Worm (Caenorhabditis elegans) whole organism, L1 larva: ENCODE measurements around the gene aexr-2.

Experiments
- C16A3.4 ChIP-seq: fragments of 150-350 bp; optimal IDR thresholded peaks from 2 replicates; lab custom pipeline; 2014; ENCODE audit warnings: missing biosample characterization, missing genetic modification characterization
- aha-1 ChIP-seq: fragments of 150-350 bp; optimal IDR thresholded peaks from 2 replicates; lab custom pipeline; 2014; ENCODE audit warnings: missing biosample characterization, missing genetic modification characterization
- alr-1 ChIP-seq: fragments of 200-800 bp; sonication (Bioruptor generic); optimal IDR thresholded peaks from 2 replicates; lab custom pipeline; 2018; ENCODE audit warnings: borderline replicate concordance, mild to moderate bottlenecking, missing genetic modification characterization, missing compliant biosample characterization
- ceh-82 ChIP-seq, 3 experiments: fragments of 150-350 bp in 1 of 3; sonication (generic microtip) in 2 of 3; optimal IDR thresholded peaks; 2 replicates each; lab custom pipeline; 2014 to 2017; ENCODE audit warnings: missing biosample characterization in 3 of 3, missing genetic modification characterization in 3 of 3
- ceh-90 ChIP-seq: sonication (generic microtip); optimal IDR thresholded peaks from 2 replicates; lab custom pipeline; 2016; ENCODE audit warnings: missing genetic modification characterization, missing compliant biosample characterization
- ces-1 ChIP-seq: fragments of 150-350 bp; optimal IDR thresholded peaks from 2 replicates; lab custom pipeline; 2014; ENCODE audit warnings: missing biosample characterization, missing genetic modification reagents, missing genetic modification characterization
- efl-1 ChIP-seq, 4 experiments: fragments of 150-350 bp; optimal IDR thresholded peaks in 3 of 4; peaks in 1 of 4; 1 replicate in 1 of 4; 2 replicates in 3 of 4; lab custom pipeline; 2014; ENCODE audit warnings: missing biosample characterization in 2 of 4, missing genetic modification characterization in 2 of 4, missing genetic modification reagents in 2 of 4
- egl-27 ChIP-seq, 2 experiments: fragments of 150-350 bp in 1 of 2; sonication (generic microtip); optimal IDR thresholded peaks; 3 replicates each; lab custom pipeline; 2017 to 2018; ENCODE audit warnings: missing biosample characterization in 2 of 2, missing genetic modification characterization in 2 of 2, missing genetic modification reagents in 2 of 2
- elt-2 ChIP-seq: sonication (generic microtip); optimal IDR thresholded peaks from 2 replicates; lab custom pipeline; 2016; ENCODE audit warnings: missing genetic modification characterization, mild to moderate bottlenecking, inconsistent platforms, missing compliant biosample characterization, missing genetic modification reagents
- elt-3 ChIP-seq, 6 experiments: fragments of 150-350 bp in 1 of 6; sonication (generic microtip); optimal IDR thresholded peaks; 2 replicates each; lab custom pipeline; 2017 to 2018; ENCODE audit warnings: missing biosample characterization in 6 of 6, missing genetic modification characterization in 6 of 6, inconsistent platforms in 1 of 6
- fos-1 ChIP-seq: fragments of 150-350 bp; optimal IDR thresholded peaks from 2 replicates; lab custom pipeline; 2014; ENCODE audit warnings: missing biosample characterization, missing genetic modification characterization
- grh-1 ChIP-seq: fragments of 200-800 bp; sonication (Bioruptor generic); IDR thresholded peaks from 2 replicates; pipeline ENCODE4 v1.3.6; 2022; ENCODE audit warnings: missing genetic modification reagents, missing genetic modification characterization, missing compliant biosample characterization
- hpl-2 ChIP-seq: fragments of 150-350 bp; optimal IDR thresholded peaks from 2 replicates; lab custom pipeline; 2014; ENCODE audit warnings: missing biosample characterization, missing genetic modification reagents, missing genetic modification characterization
- lin-13 ChIP-seq: fragments of 150-350 bp; optimal IDR thresholded peaks from 2 replicates; lab custom pipeline; 2014; ENCODE audit warnings: missing biosample characterization, missing genetic modification reagents, missing genetic modification characterization
- lin-14 ChIP-seq: fragments of 200-800 bp; sonication (Bioruptor generic); optimal IDR thresholded peaks from 2 replicates; lab custom pipeline; 2018; ENCODE audit warnings: mild to moderate bottlenecking, missing genetic modification characterization, moderate library complexity, missing compliant biosample characterization
- lin-15B ChIP-seq: fragments of 150-350 bp; sonication (generic microtip); optimal IDR thresholded peaks from 3 replicates; lab custom pipeline; 2014; ENCODE audit warnings: missing biosample characterization, missing genetic modification characterization
- lin-35 ChIP-seq, 2 experiments: fragments of 150-350 bp; optimal IDR thresholded peaks; 2 replicates each; lab custom pipeline; 2014; ENCODE audit warnings: missing biosample characterization in 2 of 2, missing genetic modification characterization in 2 of 2, missing genetic modification reagents in 2 of 2
- lin-39 ChIP-seq: fragments of 150-350 bp; optimal IDR thresholded peaks from 2 replicates; lab custom pipeline; 2014; ENCODE audit warnings: missing biosample characterization, missing genetic modification reagents, missing genetic modification characterization
- lsy-2 ChIP-seq, 2 experiments: fragments of 150-350 bp; optimal IDR thresholded peaks; 2 replicates each; lab custom pipeline; 2014; ENCODE audit warnings: missing biosample characterization in 2 of 2, missing genetic modification characterization in 2 of 2
- mdl-1 ChIP-seq, 2 experiments: fragments of 150-350 bp; optimal IDR thresholded peaks; 2 replicates each; lab custom pipeline; 2014 to 2017; ENCODE audit warnings: missing biosample characterization in 2 of 2, missing genetic modification characterization in 2 of 2, inconsistent platforms in 1 of 2
- mef-2 ChIP-seq: fragments of 150-350 bp; optimal IDR thresholded peaks from 2 replicates; lab custom pipeline; 2014; ENCODE audit warnings: missing biosample characterization, missing genetic modification characterization
- mep-1 ChIP-seq: fragments of 150-350 bp; optimal IDR thresholded peaks from 2 replicates; lab custom pipeline; 2014; ENCODE audit warnings: missing biosample characterization, missing genetic modification characterization
- nhr-19 ChIP-seq: fragments of 200-800 bp; sonication (Bioruptor generic); conservative IDR thresholded peaks from 2 replicates; pipeline ENCODE4 v1.3.6; 2022; ENCODE audit warnings: missing genetic modification characterization, missing compliant biosample characterization
- nhr-20 ChIP-seq: sonication (generic microtip); optimal IDR thresholded peaks from 2 replicates; lab custom pipeline; 2016; ENCODE audit warnings: mild to moderate bottlenecking, missing genetic modification characterization, missing compliant biosample characterization
- nhr-47 ChIP-seq: sonication (generic microtip); optimal IDR thresholded peaks from 2 replicates; lab custom pipeline; 2016; ENCODE audit warnings: mild to moderate bottlenecking, missing genetic modification characterization, moderate library complexity, missing compliant biosample characterization
- nhr-71 ChIP-seq: sonication (generic microtip); optimal IDR thresholded peaks from 2 replicates; lab custom pipeline; 2016; ENCODE audit warnings: mild to moderate bottlenecking, missing genetic modification characterization, moderate library complexity, missing compliant biosample characterization
- nhr-76 ChIP-seq: sonication (generic microtip); optimal IDR thresholded peaks from 2 replicates; lab custom pipeline; 2017; ENCODE audit warnings: missing biosample characterization, missing genetic modification characterization
- nhr-77 ChIP-seq: fragments of 150-350 bp; optimal IDR thresholded peaks from 2 replicates; lab custom pipeline; 2014; ENCODE audit warnings: missing biosample characterization, missing genetic modification characterization
- nhr-85 ChIP-seq: sonication (generic microtip); peaks from one replicate; lab custom pipeline; 2016; ENCODE audit warnings: missing genetic modification characterization, inconsistent platforms, missing compliant biosample characterization
- nhr-90 ChIP-seq: sonication (generic microtip); optimal IDR thresholded peaks from 2 replicates; lab custom pipeline; 2016; ENCODE audit warnings: mild to moderate bottlenecking, missing genetic modification characterization, missing compliant biosample characterization; ENCODE audit not compliant: poor library complexity
- skn-1 ChIP-seq: fragments of 150-350 bp; optimal IDR thresholded peaks from 2 replicates; lab custom pipeline; 2014; ENCODE audit warnings: missing biosample characterization, missing genetic modification characterization
- snu-23 ChIP-seq: sonication (generic microtip); optimal IDR thresholded peaks from 2 replicates; lab custom pipeline; 2016; ENCODE audit warnings: missing genetic modification characterization, missing compliant biosample characterization
- sptf-1 ChIP-seq: fragments of 150-350 bp; optimal IDR thresholded peaks from 2 replicates; lab custom pipeline; 2014; ENCODE audit warnings: missing biosample characterization, missing genetic modification characterization
- tbx-2 ChIP-seq: sonication (generic microtip); optimal IDR thresholded peaks from 2 replicates; lab custom pipeline; 2016; ENCODE audit warnings: missing genetic modification characterization, missing compliant biosample characterization
- tlp-1 ChIP-seq: fragments of 150-350 bp; optimal IDR thresholded peaks from 2 replicates; lab custom pipeline; 2014; ENCODE audit warnings: missing biosample characterization, missing genetic modification characterization
- unc-98 ChIP-seq: fragments of 200-800 bp; sonication (Bioruptor generic); IDR thresholded peaks from 2 replicates; pipeline ENCODE4 v1.3.6; 2022; ENCODE audit warnings: missing genetic modification characterization, missing compliant biosample characterization
- vab-15 ChIP-seq: sonication (generic microtip); optimal IDR thresholded peaks from 2 replicates; lab custom pipeline; 2017; ENCODE audit warnings: missing genotype, mild to moderate bottlenecking, missing genetic modification characterization, missing compliant biosample characterization
- xbp-1 ChIP-seq: sonication (generic microtip); optimal IDR thresholded peaks from 2 replicates; lab custom pipeline; 2016; ENCODE audit warnings: missing genetic modification characterization, missing compliant biosample characterization

aexr-2 gene

ce11 chrX:6646387-6647061 lies 15.2 kb upstream of the aexr-2 start:
- TF ChIP-seq mef-2 (tag; lab: Kevin White, UChicago) (no peak), nhr-85 (tag; lab: Kevin White, UChicago) (peak; percentile 19), ceh-82 (tag; optimal IDR thresholded peaks at IDR 0.05; lab: Kevin White, UChicago) (no peak), efl-1 (optimal IDR thresholded peaks at IDR 0.05; lab: Kevin White, UChicago) (no peak), efl-1 (GFP tag; optimal IDR thresholded peaks at IDR 0.05 in 1 of 2; lab: Kevin White, UChicago) (peak in 1 of 2 experiments; percentile 41), lin-15B (no peak), ceh-90 (tag; lab: Kevin White, UChicago) (no peak), snu-23 (GFP tag; lab: Kevin White, UChicago) (peak; percentile 50), nhr-71 (tag; lab: Kevin White, UChicago) (no peak), ces-1 (GFP tag; lab: Kevin White, UChicago) (no peak), nhr-77 (tag; lab: Kevin White, UChicago) (no peak), sptf-1 (tag; lab: Kevin White, UChicago) (no peak), alr-1 (tag; lab: Kevin White, UChicago) (no peak), skn-1 (no peak), hpl-2 (GFP tag; lab: Kevin White, UChicago) (no peak), lin-35 (GFP tag; optimal IDR thresholded peaks at IDR 0.05; lab: Kevin White, UChicago) (peak in 1 of 2 experiments; percentile 27), egl-27 (tag; optimal IDR thresholded peaks at IDR 0.05; lab: Kevin White, UChicago) (no peak), grh-1 (GFP tag; lab: Robert Waterston, UW) (peak; percentile 51; the same call in 1 of the 2 replicates), lin-13 (GFP tag; lab: Kevin White, UChicago) (no peak), elt-2 (peak; percentile 46), nhr-20 (tag; lab: Kevin White, UChicago) (peak; percentile 72), xbp-1 (tag; lab: Kevin White, UChicago) (no peak), nhr-76 (tag; lab: Kevin White, UChicago) (no peak), fos-1 (tag; lab: Kevin White, UChicago) (no peak), tlp-1 (tag; lab: Kevin White, UChicago) (no peak), C16A3.4 (tag; lab: Kevin White, UChicago) (no peak), mep-1 (tag; lab: Kevin White, UChicago) (peak; percentile 5), nhr-47 (tag; lab: Kevin White, UChicago) (no peak)

DNA sequence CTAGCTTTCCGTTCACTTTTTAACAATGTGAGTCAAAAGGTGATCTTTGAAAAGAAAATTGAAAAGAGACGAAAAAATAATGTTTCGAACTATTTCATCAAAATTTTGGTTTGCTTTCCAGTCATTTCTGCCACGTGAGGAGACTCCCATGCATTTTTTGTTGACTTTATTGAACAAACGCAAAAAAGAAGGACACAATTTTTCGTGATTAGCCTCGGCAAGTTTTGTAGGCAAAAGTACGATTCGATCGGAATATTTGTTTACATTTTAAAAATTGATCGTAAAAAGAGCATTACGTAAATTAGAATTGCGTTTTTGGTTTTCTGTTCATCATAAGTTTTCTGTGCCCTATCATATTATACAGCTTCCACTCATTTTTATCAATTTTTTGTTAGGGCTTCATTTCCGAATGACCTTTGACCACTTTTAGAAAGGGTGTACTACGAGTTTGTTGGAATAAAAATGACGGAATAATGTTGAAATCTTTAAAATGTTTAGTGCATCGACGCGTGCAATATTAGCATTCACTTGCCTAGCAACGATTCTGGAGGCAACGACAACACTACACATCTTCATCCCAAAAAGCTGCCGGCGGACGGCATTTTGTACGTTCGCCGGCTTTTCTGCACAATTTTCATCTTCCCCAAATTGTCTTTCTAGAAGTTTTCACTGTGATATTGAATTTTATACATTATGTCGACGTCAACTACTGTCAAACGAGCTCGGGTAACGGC lies 13.8 kb upstream of the aexr-2 start, which contains the start of gene C56E10.3:
TSS of gene C56E10.3 (plus strand) at position 684 of the 734 bp plus-strand sequence.
- TF ChIP-seq nhr-19 (0 out of 2 replicates have a peak, but pooled peaks have one; percentile 5), lin-14 (peak; percentile 39), aha-1 (tag; lab: Kevin White, UChicago) (no peak), nhr-90 (tag; lab: Kevin White, UChicago) (peak; percentile 31), mdl-1 (tag; optimal IDR thresholded peaks at IDR 0.05; lab: Kevin White, UChicago) (peak in 1 of 2 experiments; percentile 44), lin-39 (tag; lab: Kevin White, UChicago) (no peak), skn-1 (peak; percentile 30), vab-15 (tag; lab: Kevin White, UChicago) (no peak), nhr-20 (tag; lab: Kevin White, UChicago) (peak; percentile 67), mep-1 (tag; lab: Kevin White, UChicago) (no peak), tbx-2 (peak; percentile 32), lsy-2 (tag; optimal IDR thresholded peaks at IDR 0.05; lab: Kevin White, UChicago) (peak in 1 of 2 experiments; percentile 6), elt-2 (peak; percentile 65), lin-35 (GFP tag; optimal IDR thresholded peaks at IDR 0.05; lab: Kevin White, UChicago) (peak in 1 of 2 experiments; percentile 44), egl-27 (tag; optimal IDR thresholded peaks at IDR 0.05; lab: Kevin White, UChicago) (no peak), elt-3 (tag; optimal IDR thresholded peaks at IDR 0.05; lab: Kevin White, UChicago) (no peak), nhr-85 (tag; lab: Kevin White, UChicago) (peak; percentile 32), snu-23 (GFP tag; lab: Kevin White, UChicago) (peak; percentile 12), unc-98 (GFP tag; lab: Robert Waterston, UW) (no peak), grh-1 (GFP tag; lab: Robert Waterston, UW) (no peak), nhr-71 (tag; lab: Kevin White, UChicago) (peak; percentile 46)
